Worm (Caenorhabditis elegans) whole organism, midembryonic: ENCODE results near the gene Y66D12A.19.
A peak's percentile ranks its signal among the peaks of the same experiment; 100 is the strongest.

Experiments
- T22C8.4 ChIP-seq: fragments of 200-800 bp; sonication (Bioruptor generic); IDR thresholded peaks from 2 replicates; pipeline ENCODE4 v1.3.6; 2022; ENCODE audit warnings: missing genetic modification characterization, missing compliant biosample characterization
- cog-1 ChIP-seq: sonication (generic microtip); optimal IDR thresholded peaks from 2 replicates; lab custom pipeline; 2016; ENCODE audit warnings: missing genetic modification characterization, missing compliant biosample characterization
- flt-1 ChIP-seq: fragments of 200-800 bp; sonication (Bioruptor generic); IDR thresholded peaks from 2 replicates; pipeline ENCODE4 v1.3.6; 2022; ENCODE audit warnings: missing genetic modification characterization, missing compliant biosample characterization
- klf-2 ChIP-seq: fragments of 200-800 bp; sonication (Bioruptor generic); conservative IDR thresholded peaks from 2 replicates; pipeline ENCODE4 v1.3.6; 2022; ENCODE audit warnings: missing genetic modification reagents, missing genetic modification characterization, missing compliant biosample characterization
- med-1 ChIP-seq: sonication (generic microtip); optimal IDR thresholded peaks from 2 replicates; lab custom pipeline; 2017; ENCODE audit warnings: missing genetic modification characterization, mild to moderate bottlenecking, missing compliant biosample characterization, antibody characterized with exemption, missing genetic modification reagents; ENCODE audit not compliant: insufficient read depth
- ref-1 ChIP-seq: fragments of 200-800 bp; sonication (Bioruptor generic); conservative IDR thresholded peaks from 2 replicates; pipeline ENCODE4 v1.3.6; 2022; ENCODE audit warnings: missing genetic modification reagents, missing genetic modification characterization, missing compliant biosample characterization
- tab-1 ChIP-seq: fragments of 200-800 bp; sonication (Bioruptor generic); IDR thresholded peaks from 2 replicates; pipeline ENCODE4 v1.3.6; 2022; ENCODE audit warnings: missing genetic modification characterization, missing compliant biosample characterization
- ztf-23 ChIP-seq: fragments of 200-800 bp; sonication (Bioruptor generic); IDR thresholded peaks from 2 replicates; pipeline ENCODE4 v1.3.6; 2022; ENCODE audit warnings: missing genetic modification reagents, missing genetic modification characterization, missing compliant biosample characterization
- ztf-29 ChIP-seq: fragments of 200-800 bp; sonication (Bioruptor generic); IDR thresholded peaks from 2 replicates; pipeline ENCODE4 v1.3.6; 2022; ENCODE audit warnings: missing genetic modification reagents, missing genetic modification characterization, missing compliant biosample characterization

Gene Y66D12A.19

DNA sequence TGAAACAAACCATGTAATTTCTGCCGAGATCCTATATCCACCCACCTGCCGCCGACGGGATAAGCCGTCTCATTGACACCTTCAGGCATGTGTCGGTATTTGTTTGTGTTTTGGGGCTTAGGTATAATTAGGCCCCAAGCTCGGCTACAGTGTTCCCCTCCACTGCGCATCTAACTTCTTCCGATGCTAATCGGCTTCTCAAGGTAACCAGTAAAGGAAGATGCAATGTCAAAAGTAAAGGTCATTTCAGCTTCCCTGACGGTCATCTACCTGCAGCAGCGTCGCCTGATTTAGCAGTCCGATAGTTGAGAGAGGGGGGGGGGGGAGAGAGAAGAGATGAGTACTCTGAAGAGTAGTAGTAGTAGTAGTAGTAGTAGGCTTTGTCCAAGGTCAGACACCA is 49.4 kb downstream of the Y66D12A.19 start:
- TF ChIP-seq ztf-29: peak; percentile 93
- no peak for TF ChIP-seq cog-1 (tag; lab: Kevin White, UChicago)
- 0 out of 2 replicates have a peak, but pooled peaks have one; percentile 37 for TF ChIP-seq tab-1

ce11 chrIII:11559677-11560076 is 50.8 kb downstream of the Y66D12A.19 start:
- no peak for TF ChIP-seq klf-2 (GFP tag; lab: Robert Waterston, UW)
- no peak for TF ChIP-seq tab-1
- TF ChIP-seq cog-1 (tag; lab: Kevin White, UChicago): no peak
- no peak for TF ChIP-seq ref-1 (GFP tag; lab: Robert Waterston, UW)
- no peak for TF ChIP-seq T22C8.4 (GFP tag; lab: Robert Waterston, UW)
- TF ChIP-seq ztf-29: no peak
- no peak for TF ChIP-seq flt-1 (GFP tag; lab: Robert Waterston, UW)
- no peak for TF ChIP-seq ztf-23
- TF ChIP-seq med-1 (GFP tag; lab: Kevin White, UChicago): no peak

- 0 out of 2 replicates have a peak, but pooled peaks have one; percentile 17 for TF ChIP-seq ztf-29
- peak; percentile 60; the same call in 1 of the 2 replicates for TF ChIP-seq flt-1 (GFP tag; lab: Robert Waterston, UW)
- no peak for TF ChIP-seq ztf-23
Observed at ce11 chrIII:11560504-11561202, 51.8 kb downstream of the Y66D12A.19 start, which contains the start of gene ztf-29. Gene ztf-29, plus strand, starts transcription at chrIII:11561152.

DNA sequence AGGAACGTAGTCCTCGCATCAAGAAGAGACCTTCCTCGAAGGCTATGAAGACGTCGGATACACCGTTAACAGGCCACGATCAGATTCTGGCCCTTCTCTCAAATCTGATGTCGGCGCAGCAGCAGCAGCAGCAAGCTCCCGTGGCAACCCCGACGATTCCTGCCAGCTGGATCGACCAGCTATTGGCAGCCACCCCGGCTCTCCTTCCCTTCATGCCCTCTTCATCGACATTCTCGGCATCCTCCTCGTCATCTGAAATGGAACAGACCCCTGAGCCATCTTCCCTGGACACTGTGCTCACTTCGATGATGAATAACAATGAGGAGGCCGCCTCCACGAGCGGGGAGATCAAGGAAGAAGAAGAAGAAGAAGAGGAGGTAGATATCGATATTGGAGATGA is 52.7 kb downstream of the Y66D12A.19 start:
- no peak for TF ChIP-seq tab-1
- no peak for TF ChIP-seq T22C8.4 (GFP tag; lab: Robert Waterston, UW)
- TF ChIP-seq klf-2 (GFP tag; lab: Robert Waterston, UW): no peak
- no peak for TF ChIP-seq med-1 (GFP tag; lab: Kevin White, UChicago)
- TF ChIP-seq flt-1 (GFP tag; lab: Robert Waterston, UW): no peak
- TF ChIP-seq ztf-23: no peak
